Worm (Caenorhabditis elegans) whole organism, mixed stage, embryonic: ENCODE results near the gene F07G11.1.
"Not testable (repeated sequence)": the region's sequence is repeated elsewhere in the genome, so short reads cannot be mapped to it uniquely, and the experiment has no call there.

ENCODE experiments used
- mab-5 ChIP-seq: fragments of 150-350 bp; optimal IDR thresholded peaks from 2 replicates; lab custom pipeline; 2014; ENCODE audit warnings: missing biosample characterization, missing genetic modification characterization
- pha-4 ChIP-seq: fragments of 150-350 bp; optimal IDR thresholded peaks from 2 replicates; lab custom pipeline; 2018; ENCODE audit warnings: missing biosample characterization, missing genetic modification reagents, missing genetic modification characterization

- not testable (repeated sequence) for TF ChIP-seq pha-4, mab-5 (tag; lab: Kevin White, UChicago)
Observed at ce11 chrV:7337218-7337617, 30.0 kb downstream of the F07G11.1 start, which contains the start of gene F10G2.7.
